Fruit fly (Drosophila melanogaster): ENCODE results near the gene PH4alphaEFB.
A peak's percentile ranks its signal among the peaks of the same experiment; 100 is the strongest.

dm6 chr3R:30465775-30466494 is at the start of gene PH4alphaEFB:
- TF ChIP-seq CG9948 (tag; optimal IDR thresholded peaks at IDR 0.05) = no peak
- TF ChIP-seq CG8159 (tag; optimal IDR thresholded peaks at IDR 0.05) = no peak
- no peak for TF ChIP-seq CG13204 (GFP tag; optimal IDR thresholded peaks at IDR 0.05)
- no peak for TF ChIP-seq Pif1A (GFP tag; optimal IDR thresholded peaks at IDR 0.05)
- TF ChIP-seq Pif1B (GFP tag; optimal IDR thresholded peaks at IDR 0.05) = no peak
- no peak for TF ChIP-seq CG17806 (tag; optimal IDR thresholded peaks at IDR 0.05)
- TF ChIP-seq EcR (GFP tag; optimal IDR thresholded peaks at IDR 0.05) = peak; percentile 72
- TF ChIP-seq fd96Ca (GFP tag; IDR thresholded peaks at IDR 0.05) = no peak
